Fruit fly (Drosophila melanogaster): ENCODE data around the gene CG4743.
A peak's percentile ranks its signal among the peaks of the same experiment; 100 is the strongest.

The CG4743 gene

dm6 chr3R:25680528-25680927 lies at the start of gene CG4743, which contains the start of gene Idh3g (continued):
- TF ChIP-seq Drgx (GFP tag; IDR thresholded peaks at IDR 0.05) (peak; percentile 94), CG9437 (GFP tag; optimal IDR thresholded peaks at IDR 0.05) (peak; percentile 98), tup (GFP tag; optimal IDR thresholded peaks at IDR 0.05) (peak; percentile 89), toy (GFP tag; IDR thresholded peaks at IDR 0.05) (peak; percentile 72), CG4282 (GFP tag; optimal IDR thresholded peaks at IDR 0.05) (peak; percentile 20), Adf1 (GFP tag; IDR thresholded peaks at IDR 0.05) (peak; percentile 78), Antp (GFP tag; optimal IDR thresholded peaks at IDR 0.05) (peak; percentile 19), CG43689 (GFP tag; IDR thresholded peaks at IDR 0.05) (peak; percentile 91), Six4 (GFP tag; optimal IDR thresholded peaks at IDR 0.05) (peak; percentile 95), bigmax (GFP tag; optimal IDR thresholded peaks at IDR 0.05) (peak; percentile 63), CG17328 (GFP tag; IDR thresholded peaks at IDR 0.05) (peak; percentile 98), CG4360 (GFP tag; IDR thresholded peaks at IDR 0.05) (peak; percentile 75), CG2116 (GFP tag; optimal IDR thresholded peaks at IDR 0.05) (peak; percentile 86), Atf3 (GFP tag; optimal IDR thresholded peaks at IDR 0.05) (peak; percentile 62), Sox100B (GFP tag; optimal IDR thresholded peaks at IDR 0.05) (peak; percentile 96), NC2β (GFP tag; optimal IDR thresholded peaks at IDR 0.05) (peak; percentile 71), en (GFP tag; optimal IDR thresholded peaks at IDR 0.05) (peak; percentile 21), CG13424 (tag; optimal IDR thresholded peaks at IDR 0.05) (peak; percentile 99), zfh2 (GFP tag; optimal IDR thresholded peaks at IDR 0.05) (peak; percentile 78), CG11560 (tag; IDR thresholded peaks at IDR 0.05) (peak; percentile 83), Mrtf (GFP tag; IDR thresholded peaks at IDR 0.05) (peak; percentile 90), CG12155 (GFP tag; optimal IDR thresholded peaks at IDR 0.05) (peak; percentile 95), ham (GFP tag; IDR thresholded peaks at IDR 0.05) (peak; percentile 72; the same call in 1 of the 2 replicates), CG6765 (GFP tag; optimal IDR thresholded peaks at IDR 0.05) (peak; percentile 92), CG12071 (GFP tag; optimal IDR thresholded peaks at IDR 0.05) (peak; percentile 85), fd3F (GFP tag; optimal IDR thresholded peaks at IDR 0.05) (peak; percentile 97), CG3995 (GFP tag; optimal IDR thresholded peaks at IDR 0.05) (peak; percentile 74), slbo (GFP tag; IDR thresholded peaks at IDR 0.05) (peak; percentile 96), caup (GFP tag; optimal IDR thresholded peaks at IDR 0.05; ENCODE audit: severe bottlenecking) (peak; percentile 96), CG6791 (GFP tag; IDR thresholded peaks at IDR 0.05; ENCODE audit: partially characterized antibody) (no peak), CG7839 (tag; optimal IDR thresholded peaks at IDR 0.05) (peak; percentile 98), pum (GFP tag; optimal IDR thresholded peaks at IDR 0.05) (peak; percentile 68), CG12299 (tag; optimal IDR thresholded peaks at IDR 0.05) (peak; percentile 97), Hr39 (optimal IDR thresholded peaks at IDR 0.05) (no peak), abd-A (tag; optimal IDR thresholded peaks at IDR 0.05) (no peak), ewg (GFP tag; optimal IDR thresholded peaks at IDR 0.05) (peak; percentile 92), Aef1 (GFP tag; IDR thresholded peaks at IDR 0.05) (peak; percentile 93), fu2 (GFP tag; optimal IDR thresholded peaks at IDR 0.05) (peak; percentile 35), stwl (tag; optimal IDR thresholded peaks at IDR 0.05) (peak; percentile 91), dpn (GFP tag; optimal IDR thresholded peaks at IDR 0.05) (peak; percentile 75 to 97), CG8944 (GFP tag; optimal IDR thresholded peaks at IDR 0.05) (peak; percentile 18), tap (tag; optimal IDR thresholded peaks at IDR 0.05) (peak; percentile 97), pzg (GFP tag; optimal IDR thresholded peaks at IDR 0.05) (peak; percentile 54), so (GFP tag; IDR thresholded peaks at IDR 0.05) (peak; percentile 97), CG10321 (GFP tag; IDR thresholded peaks at IDR 0.05) (peak; percentile 79), NFAT (GFP tag; IDR thresholded peaks at IDR 0.05) (peak; percentile 91), CG31224 (GFP tag; IDR thresholded peaks at IDR 0.05) (peak; percentile 91), Mad (GFP tag; optimal IDR thresholded peaks at IDR 0.05) (peak; percentile 92), CG10462 (GFP tag; optimal IDR thresholded peaks at IDR 0.05) (peak; percentile 95), CG8388 (GFP tag; optimal IDR thresholded peaks at IDR 0.05) (peak; percentile 98), cad (GFP tag; optimal IDR thresholded peaks at IDR 0.05) (no peak), lab (GFP tag; optimal IDR thresholded peaks at IDR 0.05) (peak; percentile 98)

All from whole organism, embryonic.